Worm (Caenorhabditis elegans) whole organism, late embryonic: Measurements from ENCODE around the gene Y49E10.30.
"Not testable (repeated sequence)": the region's sequence is repeated elsewhere in the genome, so short reads cannot be mapped to it uniquely, and the experiment has no call there.

Source experiments
- eyg-1 ChIP-seq: sonication (generic microtip); optimal IDR thresholded peaks from 2 replicates; lab custom pipeline; 2016; ENCODE audit warnings: missing genotype, missing genetic modification characterization, missing compliant biosample characterization
- pros-1 ChIP-seq: fragments of 150-350 bp; optimal IDR thresholded peaks from 2 replicates; lab custom pipeline; 2014; ENCODE audit warnings: missing biosample characterization, missing genetic modification reagents, missing genetic modification characterization

DNA sequence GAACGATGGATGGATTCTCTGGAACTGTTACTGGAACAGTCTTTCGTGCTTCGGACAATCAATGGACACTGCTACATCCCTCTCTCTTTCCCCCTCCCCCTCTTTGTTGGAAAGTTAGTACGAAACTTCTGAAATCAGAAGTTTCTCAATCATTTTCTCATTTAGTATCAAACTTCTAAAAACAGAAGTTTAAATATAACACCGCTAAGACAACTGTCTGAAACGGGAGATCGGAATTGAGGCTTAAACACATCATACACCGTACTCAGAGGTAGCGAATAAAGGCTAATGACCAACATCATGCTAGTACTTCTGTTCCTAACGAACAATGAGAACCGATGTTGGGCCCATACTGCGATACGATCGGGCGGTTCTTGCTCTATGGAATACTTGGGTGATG, at the start of gene Y49E10.30:
- TF ChIP-seq eyg-1, pros-1 (tag; lab: Kevin White, UChicago): not testable (repeated sequence)
